Fruit fly (Drosophila melanogaster): Measurements from ENCODE around the gene SdhD.

The SdhD gene

DNA sequence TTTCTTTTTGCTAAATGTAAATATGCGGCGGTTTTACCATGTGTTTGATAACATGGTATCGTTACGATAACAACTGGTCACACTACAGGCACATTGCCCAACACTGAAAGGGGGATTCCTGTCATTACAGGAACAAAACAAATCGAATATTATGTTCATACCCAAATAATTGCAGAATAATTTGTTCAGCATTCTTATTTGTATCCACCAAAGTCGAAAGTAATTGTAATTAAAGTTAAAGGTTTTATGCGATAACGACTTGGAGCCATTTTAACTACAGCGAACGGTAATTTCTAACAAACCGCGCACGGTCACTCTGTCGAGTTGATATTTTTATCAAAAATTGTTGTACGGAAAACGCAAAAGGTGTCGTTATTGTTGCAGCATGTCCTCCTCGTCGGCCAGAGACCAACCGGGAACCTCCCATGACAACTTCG lies 7.0 kb upstream of the SdhD start, which contains the start of the genes CG10214 and CG10375 (continued):
- no peak for TF ChIP-seq Lpt (GFP tag; optimal IDR thresholded peaks at IDR 0.05)
- peak; percentile 60 for TF ChIP-seq slp2 (GFP tag; optimal IDR thresholded peaks at IDR 0.05)
- TF ChIP-seq CG12071 (GFP tag; optimal IDR thresholded peaks at IDR 0.05) = peak; percentile 11
- TF ChIP-seq Sox102F (GFP tag; optimal IDR thresholded peaks at IDR 0.05) = peak; percentile 68
- peak; percentile 82 for TF ChIP-seq CG1647 (GFP tag; optimal IDR thresholded peaks at IDR 0.05)
- TF ChIP-seq NC2α (GFP tag; optimal IDR thresholded peaks at IDR 0.05) = peak; percentile 67
- no peak for TF ChIP-seq CG7271 (tag; optimal IDR thresholded peaks at IDR 0.05)
- TF ChIP-seq gcm (GFP tag; optimal IDR thresholded peaks at IDR 0.05) = peak; percentile 41
- peak; percentile 78 for TF ChIP-seq zen (tag; optimal IDR thresholded peaks at IDR 0.05)
- peak; percentile 64 for TF ChIP-seq dmrt11E (tag; optimal IDR thresholded peaks at IDR 0.05)
- peak; percentile 85 for TF ChIP-seq Myb (GFP tag; optimal IDR thresholded peaks at IDR 0.05)
- no peak for TF ChIP-seq CG10274 (GFP tag; optimal IDR thresholded peaks at IDR 0.05)
- TF ChIP-seq CG12942 (GFP tag; optimal IDR thresholded peaks at IDR 0.05) = peak; percentile 76
- TF ChIP-seq CG18476 (GFP tag; optimal IDR thresholded peaks at IDR 0.05) = peak; percentile 46
- peak; percentile 92 for TF ChIP-seq MBD-R2 (GFP tag; IDR thresholded peaks at IDR 0.05)
- peak; percentile 53 for TF ChIP-seq Nf-YC (tag; optimal IDR thresholded peaks at IDR 0.05)
- peak; percentile 72 for TF ChIP-seq CG8924 (tag; optimal IDR thresholded peaks at IDR 0.05)
- TF ChIP-seq vvl (GFP tag; IDR thresholded peaks at IDR 0.05) = peak; percentile 84
- peak; percentile 68 for TF ChIP-seq CG13424 (tag; optimal IDR thresholded peaks at IDR 0.05)
- TF ChIP-seq CG6813 (GFP tag; optimal IDR thresholded peaks at IDR 0.05) = no peak
- TF ChIP-seq CG9727 (GFP tag; optimal IDR thresholded peaks at IDR 0.05) = peak; percentile 66
- peak; percentile 78 for TF ChIP-seq gem (tag; optimal IDR thresholded peaks at IDR 0.05)
- TF ChIP-seq Hr51 (GFP tag; optimal IDR thresholded peaks at IDR 0.05) = peak in 1 of 2 experiments; percentile 68
- peak; percentile 78 for TF ChIP-seq pum (GFP tag; optimal IDR thresholded peaks at IDR 0.05)
- TF ChIP-seq h (optimal IDR thresholded peaks at IDR 0.05) = no peak
- TF ChIP-seq CG30431 (GFP tag; optimal IDR thresholded peaks at IDR 0.05) = peak; percentile 46
- TF ChIP-seq CG15269 (tag; optimal IDR thresholded peaks at IDR 0.05) = peak; percentile 75
- TF ChIP-seq Vsx1 (GFP tag; optimal IDR thresholded peaks at IDR 0.05) = no peak
- TF ChIP-seq BtbVII (GFP tag; optimal IDR thresholded peaks at IDR 0.05) = peak; percentile 44
- TF ChIP-seq Scr (GFP tag; IDR thresholded peaks at IDR 0.05; ENCODE audit: partially characterized antibody) = peak; percentile 52
- peak; percentile 25 for TF ChIP-seq CG10543 (GFP tag; optimal IDR thresholded peaks at IDR 0.05)
- TF ChIP-seq Ada2b (GFP tag; IDR thresholded peaks at IDR 0.05) = peak; percentile 35; the same call in 1 of the 2 replicates
- TF ChIP-seq CG8290 (GFP tag; optimal IDR thresholded peaks at IDR 0.05) = peak; percentile 85
- peak; percentile 57 to 92 for TF ChIP-seq CG8290 (tag; optimal IDR thresholded peaks at IDR 0.05)
- TF ChIP-seq gt (GFP tag; IDR thresholded peaks at IDR 0.05) = no peak
- peak; percentile 76 for TF ChIP-seq CG16863 (GFP tag; optimal IDR thresholded peaks at IDR 0.05)
- TF ChIP-seq Blimp-1 (GFP tag; optimal IDR thresholded peaks at IDR 0.05) = no peak
- TF ChIP-seq nerfin-1 (tag; optimal IDR thresholded peaks at IDR 0.05) = peak; percentile 64
- TF ChIP-seq phol (tag; optimal IDR thresholded peaks at IDR 0.05) = peak; percentile 98
- no peak for TF ChIP-seq CG17568 (GFP tag; optimal IDR thresholded peaks at IDR 0.05)
- peak; percentile 60 for TF ChIP-seq GATAe (GFP tag; conservative IDR thresholded peaks at IDR 0.05)
- no peak; the same call in 2 of the 3 replicates for TF ChIP-seq CG34224 (GFP tag; IDR thresholded peaks at IDR 0.05; ENCODE audit: partially characterized antibody)
- TF ChIP-seq crp (GFP tag; optimal IDR thresholded peaks at IDR 0.05) = peak in 1 of 2 experiments; percentile 78
- peak; percentile 58 for TF ChIP-seq psq (GFP tag; optimal IDR thresholded peaks at IDR 0.05)
- peak; percentile 81 for TF ChIP-seq pho (GFP tag; optimal IDR thresholded peaks at IDR 0.05)
- TF ChIP-seq wek (GFP tag; optimal IDR thresholded peaks at IDR 0.05) = peak; percentile 100
- 0 out of 3 replicates have a peak, but pooled peaks have one; percentile 37 for TF ChIP-seq mld (GFP tag; IDR thresholded peaks at IDR 0.05; ENCODE audit: partially characterized antibody)
- peak; percentile 35 for TF ChIP-seq CG17802 (tag; optimal IDR thresholded peaks at IDR 0.05)
- no peak for TF ChIP-seq prd (optimal IDR thresholded peaks at IDR 0.05)
- TF ChIP-seq prd (GFP tag; IDR thresholded peaks at IDR 0.05) = peak; percentile 74

Measured in whole organism, embryonic.